Worm (Caenorhabditis elegans): ENCODE results near the gene iglr-2.
A peak's percentile ranks its signal among the peaks of the same experiment; 100 is the strongest.

iglr-2 gene

ce11 chrIII:8299078-8299587 lies 32.0 kb downstream of the iglr-2 start:
- TF ChIP-seq ZK185.1 (tag; optimal IDR thresholded peaks at IDR 0.05; ENCODE audit: poor library complexity, severe bottlenecking) (no peak), chd-7 (tag; optimal IDR thresholded peaks at IDR 0.05) (no peak), tbp1 (GFP tag; optimal IDR thresholded peaks at IDR 0.05) (no peak), F37B4.10 (GFP tag; IDR thresholded peaks at IDR 0.05) (no peak), F55B11.4 (tag; optimal IDR thresholded peaks at IDR 0.05; ENCODE audit: borderline replicate concordance, insufficient read depth) (no peak), lin-54 (GFP tag; optimal IDR thresholded peaks at IDR 0.05) (no peak), Y79H2A.3 (GFP tag; conservative IDR thresholded peaks at IDR 0.05) (no peak), egl-44 (GFP tag; IDR thresholded peaks at IDR 0.05) (no peak), ztf-22 (GFP tag; optimal IDR thresholded peaks at IDR 0.05) (no peak), repo-1 (tag; optimal IDR thresholded peaks at IDR 0.05) (no peak), ets-4 (GFP tag; optimal IDR thresholded peaks at IDR 0.05) (no peak), pbrm-1 (GFP tag; IDR thresholded peaks at IDR 0.05) (no peak), Y95B8A.8 (GFP tag; IDR thresholded peaks at IDR 0.05) (no peak), attf-5 (GFP tag; optimal IDR thresholded peaks at IDR 0.05) (no peak), nfyb-1 (GFP tag; IDR thresholded peaks at IDR 0.05) (no peak), hrde-1 (tag; optimal IDR thresholded peaks at IDR 0.05; ENCODE audit: borderline replicate concordance) (no peak)

- TF ChIP-seq ekl-4 (GFP tag; IDR thresholded peaks at IDR 0.05) (no peak), snpc-1.1 (tag; optimal IDR thresholded peaks at IDR 0.05; ENCODE audit: insufficient read depth) (no peak), him-1 (tag; optimal IDR thresholded peaks at IDR 0.05) (no peak)
Observed at ce11 chrIII:8298216-8298920, 32.7 kb downstream of the iglr-2 start.

- TF ChIP-seq F23B12.7 (tag; optimal IDR thresholded peaks at IDR 0.05; ENCODE audit: insufficient read depth): no peak
- no peak for TF ChIP-seq lsl-1 (GFP tag; optimal IDR thresholded peaks at IDR 0.05)
- TF ChIP-seq C17E4.6 (GFP tag; IDR thresholded peaks at IDR 0.05): no peak
- no peak for TF ChIP-seq madf-8 (GFP tag; conservative IDR thresholded peaks at IDR 0.05)
- TF ChIP-seq Y53F4B.3 (GFP tag; IDR thresholded peaks at IDR 0.05): no peak
- TF ChIP-seq ets-4 (GFP tag; optimal IDR thresholded peaks at IDR 0.05): no peak
- TF ChIP-seq bed-1 (GFP tag; IDR thresholded peaks at IDR 0.05): no peak
- TF ChIP-seq tbp1 (GFP tag; optimal IDR thresholded peaks at IDR 0.05): no peak
- TF ChIP-seq unc-62 (GFP tag; optimal IDR thresholded peaks at IDR 0.05): peak; percentile 42
- TF ChIP-seq nhr-80 (tag; optimal IDR thresholded peaks at IDR 0.05): peak; percentile 68
Observed at ce11 chrIII:8293260-8293659, 37.9 kb downstream of the iglr-2 start.

DNA sequence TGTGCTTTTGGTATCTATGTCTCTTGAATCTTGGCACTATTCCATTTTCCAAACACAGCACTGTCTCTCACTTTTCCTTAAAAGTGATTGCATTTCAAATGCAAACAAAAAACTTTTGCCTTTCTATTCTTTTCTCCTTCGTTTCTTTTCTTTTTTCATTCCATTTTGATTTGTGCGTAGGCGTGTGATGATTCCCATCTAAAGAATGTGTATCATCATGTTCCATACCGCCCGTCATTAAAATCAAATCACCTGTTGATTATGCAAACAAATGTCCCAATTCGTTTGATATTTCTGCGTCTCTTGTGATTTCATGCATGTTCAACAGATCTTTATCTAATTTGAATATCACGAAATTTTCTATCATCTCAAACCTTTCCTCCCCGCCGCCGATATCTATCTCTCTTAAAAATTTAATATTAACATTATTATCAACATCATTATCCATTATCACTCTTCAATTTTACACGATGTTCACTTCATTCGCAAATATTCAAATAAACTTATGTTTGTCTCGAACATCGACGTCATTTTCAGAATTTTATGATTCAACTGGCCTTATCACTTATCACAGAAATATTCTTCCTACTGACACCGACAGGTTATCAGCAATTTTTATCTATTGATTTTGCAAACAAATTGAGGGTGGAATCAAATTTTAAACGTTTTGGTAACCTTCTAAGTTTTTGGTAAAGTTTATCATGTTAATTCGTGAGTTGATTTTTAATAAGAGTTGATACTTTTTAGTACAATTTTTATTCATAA lies 39.7 kb downstream of the iglr-2 start:
- TF ChIP-seq nhr-80 (tag; optimal IDR thresholded peaks at IDR 0.05) (peak; percentile 60), Y53G8AR.9 (GFP tag; conservative IDR thresholded peaks at IDR 0.05) (no peak), dox-1 (GFP tag; IDR thresholded peaks at IDR 0.05) (0 out of 2 replicates have a peak, but pooled peaks have one; percentile 22)

- TF ChIP-seq ekl-4 (GFP tag; IDR thresholded peaks at IDR 0.05) (no peak), Y53F4B.3 (GFP tag; IDR thresholded peaks at IDR 0.05) (no peak), Y95B8A.8 (GFP tag; IDR thresholded peaks at IDR 0.05) (no peak), him-1 (tag; optimal IDR thresholded peaks at IDR 0.05) (no peak), bed-1 (GFP tag; IDR thresholded peaks at IDR 0.05) (no peak), ztf-6 (GFP tag; IDR thresholded peaks at IDR 0.05) (no peak), ztf-18 (tag; optimal IDR thresholded peaks at IDR 0.05) (no peak), mxl-1 (tag; optimal IDR thresholded peaks at IDR 0.05) (no peak), mel-28 (tag; optimal IDR thresholded peaks at IDR 0.05; ENCODE audit: borderline replicate concordance) (no peak), ceh-40 (GFP tag; IDR thresholded peaks at IDR 0.05) (no peak), egl-18 (GFP tag; IDR thresholded peaks at IDR 0.05) (no peak), madf-10 (tag; optimal IDR thresholded peaks at IDR 0.05) (no peak)
Observed at ce11 chrIII:8289181-8289580, 41.9 kb downstream of the iglr-2 start.

Measured in whole organism, young adult.